Worm (Caenorhabditis elegans) whole organism, L3 larva: Measurements from ENCODE around the gene T01D1.8.

Experiments used
- elt-1 ChIP-seq: fragments of 150-350 bp; optimal IDR thresholded peaks from 2 replicates; lab custom pipeline; 2014; ENCODE audit warnings: missing biosample characterization, missing genetic modification characterization
- fos-1 ChIP-seq: fragments of 150-350 bp; optimal IDR thresholded peaks from 2 replicates; lab custom pipeline; 2014; ENCODE audit warnings: missing biosample characterization, missing genetic modification characterization
- jun-1 ChIP-seq: fragments of 150-350 bp; optimal IDR thresholded peaks from 2 replicates; lab custom pipeline; 2014; ENCODE audit warnings: missing biosample characterization, missing genetic modification reagents, missing genetic modification characterization
- pha-4 ChIP-seq: fragments of 150-350 bp; optimal IDR thresholded peaks from 2 replicates; lab custom pipeline; 2014; ENCODE audit warnings: missing biosample characterization, missing genetic modification reagents, missing genetic modification characterization
- ztf-4 ChIP-seq: fragments of 150-350 bp; optimal IDR thresholded peaks from 2 replicates; lab custom pipeline; 2014; ENCODE audit warnings: missing biosample characterization, missing genetic modification characterization

ce11 chrII:156999-157499 is 29.5 kb upstream of the T01D1.8 start:
- no peak for TF ChIP-seq fos-1 (tag; lab: Kevin White, UChicago)
- TF ChIP-seq ztf-4 (tag; lab: Kevin White, UChicago), result no peak
- no peak for TF ChIP-seq elt-1 (tag; lab: Kevin White, UChicago)
- TF ChIP-seq pha-4 (tag; lab: Kevin White, UChicago), result no peak
- no peak for TF ChIP-seq jun-1 (tag; lab: Kevin White, UChicago)
